Worm (Caenorhabditis elegans) whole organism, L3 larva: Measurements from ENCODE around the gene ZK54.3.

Experiments used
- R02D3.7 ChIP-seq: fragments of 150-350 bp; optimal IDR thresholded peaks from 2 replicates; lab custom pipeline; 2014; ENCODE audit warnings: missing biosample characterization, missing genetic modification characterization
- aly-2 ChIP-seq: fragments of 150-350 bp; optimal IDR thresholded peaks from 2 replicates; lab custom pipeline; 2014; ENCODE audit warnings: missing biosample characterization, missing genetic modification characterization
- ama-1 ChIP-seq: fragments of 150-350 bp; optimal IDR thresholded peaks from 2 replicates; lab custom pipeline; 2018
- ceh-16 ChIP-seq: sonication (generic microtip); optimal IDR thresholded peaks from 2 replicates; lab custom pipeline; 2017; ENCODE audit warnings: missing biosample characterization, missing genetic modification characterization
- ceh-28 ChIP-seq: fragments of 150-350 bp; optimal IDR thresholded peaks from 2 replicates; lab custom pipeline; 2014; ENCODE audit warnings: missing biosample characterization, missing genetic modification reagents, missing genetic modification characterization
- ceh-82 ChIP-seq: fragments of 150-350 bp; optimal IDR thresholded peaks from 2 replicates; lab custom pipeline; 2014; ENCODE audit warnings: missing biosample characterization, missing genetic modification characterization
- daf-12 ChIP-seq: fragments of 150-350 bp; optimal IDR thresholded peaks from 2 replicates; lab custom pipeline; 2014; ENCODE audit warnings: missing biosample characterization, missing genetic modification reagents, missing genetic modification characterization
- egl-27 ChIP-seq: sonication (generic microtip); optimal IDR thresholded peaks from 4 replicates; lab custom pipeline; 2017; ENCODE audit warnings: missing biosample characterization, missing genetic modification reagents, missing genetic modification characterization
- egl-5 ChIP-seq: fragments of 150-350 bp; optimal IDR thresholded peaks from 2 replicates; lab custom pipeline; 2017; ENCODE audit warnings: missing biosample characterization, missing genetic modification reagents, missing genetic modification characterization, inconsistent platforms
- elt-1 ChIP-seq: fragments of 150-350 bp; optimal IDR thresholded peaks from 2 replicates; lab custom pipeline; 2014; ENCODE audit warnings: missing biosample characterization, missing genetic modification characterization
- elt-2 ChIP-seq: sonication (generic microtip); optimal IDR thresholded peaks from 2 replicates; lab custom pipeline; 2016; ENCODE audit warnings: missing genetic modification reagents, mild to moderate bottlenecking, missing genetic modification characterization, missing compliant biosample characterization
- elt-3 ChIP-seq, 3 experiments: fragments of 150-350 bp in 1 of 3; sonication (generic microtip) in 2 of 3; optimal IDR thresholded peaks; 2 replicates in 2 of 3; 4 replicates in 1 of 3; lab custom pipeline; 2014 to 2017; ENCODE audit warnings: missing biosample characterization in 3 of 3, missing genetic modification characterization in 3 of 3
- eor-1 ChIP-seq, 2 experiments: fragments of 150-350 bp; optimal IDR thresholded peaks; 2 replicates each; lab custom pipeline; 2014 to 2018; ENCODE audit warnings: missing biosample characterization in 2 of 2, missing genetic modification characterization in 2 of 2
- fkh-10 ChIP-seq: sonication (generic microtip); optimal IDR thresholded peaks from 2 replicates; lab custom pipeline; 2017; ENCODE audit warnings: missing biosample characterization, missing genetic modification reagents, missing genetic modification characterization
- fkh-2 ChIP-seq: fragments of 150-350 bp; optimal IDR thresholded peaks from 2 replicates; lab custom pipeline; 2014; ENCODE audit warnings: missing biosample characterization, missing genetic modification reagents, missing genetic modification characterization
- fos-1 ChIP-seq: fragments of 150-350 bp; optimal IDR thresholded peaks from 2 replicates; lab custom pipeline; 2014; ENCODE audit warnings: missing biosample characterization, missing genetic modification characterization
- hmg-11 ChIP-seq: sonication (generic microtip); optimal IDR thresholded peaks from 2 replicates; lab custom pipeline; 2016; ENCODE audit warnings: missing genetic modification characterization, missing compliant biosample characterization
- jun-1 ChIP-seq: fragments of 150-350 bp; optimal IDR thresholded peaks from 2 replicates; lab custom pipeline; 2014; ENCODE audit warnings: missing biosample characterization, missing genetic modification reagents, missing genetic modification characterization
- lin-15B ChIP-seq: fragments of 150-350 bp; optimal IDR thresholded peaks from 2 replicates; lab custom pipeline; 2014; ENCODE audit warnings: missing biosample characterization, missing genetic modification characterization
- lin-39 ChIP-seq: fragments of 150-350 bp; optimal IDR thresholded peaks from 2 replicates; lab custom pipeline; 2018; ENCODE audit warnings: missing biosample characterization, missing genetic modification reagents, missing genetic modification characterization
- lsy-12 ChIP-seq: sonication (generic microtip); optimal IDR thresholded peaks from 2 replicates; lab custom pipeline; 2016; ENCODE audit warnings: mild to moderate bottlenecking, missing genetic modification characterization, missing compliant biosample characterization
- mdl-1 ChIP-seq: fragments of 150-350 bp; optimal IDR thresholded peaks from 2 replicates; lab custom pipeline; 2014; ENCODE audit warnings: missing biosample characterization, missing genetic modification characterization
- mml-1 ChIP-seq: fragments of 150-350 bp; sonication (generic microtip); optimal IDR thresholded peaks from 3 replicates; lab custom pipeline; 2014; ENCODE audit warnings: missing biosample characterization, missing genetic modification characterization
- nfya-1 ChIP-seq: sonication (generic microtip); optimal IDR thresholded peaks from 2 replicates; lab custom pipeline; 2017; ENCODE audit warnings: missing genetic modification characterization, mild to moderate bottlenecking, missing compliant biosample characterization, antibody characterized with exemption, moderate library complexity; ENCODE audit not compliant: insufficient read depth
- nhr-11 ChIP-seq: fragments of 150-350 bp; optimal IDR thresholded peaks from 2 replicates; lab custom pipeline; 2014; ENCODE audit warnings: missing biosample characterization, missing genetic modification characterization
- nhr-12 ChIP-seq: fragments of 150-350 bp; optimal IDR thresholded peaks from 2 replicates; lab custom pipeline; 2014; ENCODE audit warnings: missing biosample characterization, missing genetic modification characterization
- nhr-23 ChIP-seq: fragments of 150-350 bp; optimal IDR thresholded peaks from 2 replicates; lab custom pipeline; 2014; ENCODE audit warnings: missing biosample characterization, missing genetic modification reagents, missing genetic modification characterization
- nhr-237 ChIP-seq: fragments of 150-350 bp; optimal IDR thresholded peaks from 2 replicates; lab custom pipeline; 2014; ENCODE audit warnings: missing biosample characterization, missing genetic modification characterization
- nhr-25 ChIP-seq: sonication (generic microtip); optimal IDR thresholded peaks from 2 replicates; lab custom pipeline; 2017; ENCODE audit warnings: missing biosample characterization, missing genetic modification characterization
- nhr-28 ChIP-seq: fragments of 150-350 bp; optimal IDR thresholded peaks from 2 replicates; lab custom pipeline; 2014; ENCODE audit warnings: missing biosample characterization, missing genetic modification characterization
- nhr-43 ChIP-seq: sonication (generic microtip); optimal IDR thresholded peaks from 2 replicates; lab custom pipeline; 2016; ENCODE audit warnings: mild to moderate bottlenecking, missing genetic modification characterization, missing compliant biosample characterization; ENCODE audit not compliant: poor library complexity, severe bottlenecking
- nhr-67 ChIP-seq: fragments of 150-350 bp; optimal IDR thresholded peaks from 2 replicates; lab custom pipeline; 2014; ENCODE audit warnings: missing biosample characterization, missing genetic modification characterization
- nhr-76 ChIP-seq: fragments of 150-350 bp; sonication (generic microtip); optimal IDR thresholded peaks from 5 replicates; lab custom pipeline; 2014; ENCODE audit warnings: missing biosample characterization, missing genetic modification characterization
- nhr-77 ChIP-seq: fragments of 150-350 bp; optimal IDR thresholded peaks from 2 replicates; lab custom pipeline; 2014; ENCODE audit warnings: missing biosample characterization, missing genetic modification characterization
- pha-4 ChIP-seq: fragments of 150-350 bp; optimal IDR thresholded peaks from 2 replicates; lab custom pipeline; 2014; ENCODE audit warnings: missing biosample characterization, missing genetic modification reagents, missing genetic modification characterization
- pqm-1 ChIP-seq: fragments of 150-350 bp; optimal IDR thresholded peaks from 2 replicates; lab custom pipeline; 2017; ENCODE audit warnings: missing biosample characterization, missing genetic modification characterization, inconsistent platforms
- sea-2 ChIP-seq: fragments of 150-350 bp; sonication (generic microtip); optimal IDR thresholded peaks from 4 replicates; lab custom pipeline; 2014; ENCODE audit warnings: missing biosample characterization, missing genetic modification reagents, missing genetic modification characterization
- skn-1 ChIP-seq: fragments of 150-350 bp; optimal IDR thresholded peaks from 2 replicates; lab custom pipeline; 2014; ENCODE audit warnings: missing biosample characterization, missing genetic modification characterization
- snpc-4 ChIP-seq: fragments of 150-350 bp; optimal IDR thresholded peaks from 2 replicates; lab custom pipeline; 2014; ENCODE audit warnings: missing biosample characterization, missing genetic modification characterization
- tbx-2 ChIP-seq: sonication (generic microtip); optimal IDR thresholded peaks from 2 replicates; lab custom pipeline; 2016; ENCODE audit warnings: mild to moderate bottlenecking, missing genetic modification characterization, missing compliant biosample characterization
- unc-39 ChIP-seq: sonication (generic microtip); optimal IDR thresholded peaks from 4 replicates; lab custom pipeline; 2017; ENCODE audit warnings: missing biosample characterization, missing genetic modification characterization
- unc-62 ChIP-seq: fragments of 150-350 bp; sonication (generic microtip); optimal IDR thresholded peaks from 4 replicates; lab custom pipeline; 2014; ENCODE audit warnings: missing biosample characterization, missing genetic modification reagents, missing genetic modification characterization
- zag-1 ChIP-seq: fragments of 150-350 bp; optimal IDR thresholded peaks from 2 replicates; lab custom pipeline; 2014; ENCODE audit warnings: missing biosample characterization, missing genetic modification characterization
- ztf-11 ChIP-seq: fragments of 150-350 bp; optimal IDR thresholded peaks from 2 replicates; lab custom pipeline; 2014; ENCODE audit warnings: missing biosample characterization, missing genetic modification characterization
- ztf-4 ChIP-seq: fragments of 150-350 bp; optimal IDR thresholded peaks from 2 replicates; lab custom pipeline; 2014; ENCODE audit warnings: missing biosample characterization, missing genetic modification characterization

The ZK54.3 gene

ce11 chrX:17486735-17487134, 19.9 kb upstream of the ZK54.3 start, which contains the start of gene npr-24:
Gene npr-24 (minus strand): TSS chrX:17486835.
- TF ChIP-seq fos-1 (tag; lab: Kevin White, UChicago) (no peak), aly-2 (tag; lab: Kevin White, UChicago) (no peak), ztf-4 (tag; lab: Kevin White, UChicago) (no peak), R02D3.7 (tag; lab: Kevin White, UChicago) (no peak), nhr-76 (tag; lab: Kevin White, UChicago) (no peak), fkh-2 (no peak), nfya-1 (tag; lab: Kevin White, UChicago) (no peak), pqm-1 (tag; lab: Kevin White, UChicago) (no peak)

- TF ChIP-seq ama-1 (peak; percentile 23), pqm-1 (tag; lab: Kevin White, UChicago) (peak; percentile 28), nhr-43 (tag; lab: Kevin White, UChicago) (no peak)
Observed at ce11 chrX:17481892-17482515, 15.2 kb upstream of the ZK54.3 start.

DNA sequence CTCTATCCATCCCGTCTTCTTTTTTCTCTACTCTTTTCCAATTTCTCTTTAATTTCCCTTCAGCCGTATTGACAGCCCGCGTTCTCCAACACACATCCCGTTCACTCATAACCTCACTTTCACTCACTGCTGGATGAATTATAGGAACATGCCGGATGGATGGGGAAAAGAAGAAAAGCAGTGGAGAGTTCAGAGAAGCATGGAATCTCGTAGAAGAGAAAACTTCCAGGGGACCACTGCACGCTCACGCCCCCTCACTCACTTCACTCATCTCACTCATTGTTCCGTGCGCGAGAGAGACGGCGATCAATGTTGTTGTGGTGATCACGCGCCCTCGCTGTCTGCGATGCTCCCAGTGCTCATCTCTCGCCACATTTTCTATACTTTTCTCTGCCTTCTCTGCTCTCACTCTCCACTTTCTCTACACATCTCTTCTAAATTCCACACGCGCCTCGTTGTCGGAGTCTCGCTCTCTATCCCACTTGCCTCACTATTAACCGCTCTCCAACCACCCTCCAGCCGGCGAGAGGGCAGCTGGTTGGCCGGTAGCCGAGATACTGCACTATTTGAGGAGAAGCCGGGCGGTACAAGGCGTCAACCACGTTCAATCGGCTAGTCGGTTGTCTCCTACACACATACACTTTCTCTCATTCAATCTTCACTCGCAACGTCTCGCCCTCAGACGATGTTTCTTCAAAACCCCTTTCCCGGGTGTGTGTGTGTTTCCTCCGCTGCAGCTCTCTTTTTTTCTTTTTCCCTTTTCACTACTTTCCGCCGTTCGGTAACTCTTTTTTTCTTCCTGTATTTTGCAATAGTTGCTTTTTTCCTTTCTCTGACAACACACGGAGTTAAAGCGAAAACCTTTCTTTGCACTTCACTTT, 13.1 kb upstream of the ZK54.3 start:
- TF ChIP-seq nhr-76 (tag; lab: Kevin White, UChicago), result no peak
- peak; percentile 81 for TF ChIP-seq nfya-1 (tag; lab: Kevin White, UChicago)
- TF ChIP-seq lin-15B (tag; lab: Kevin White, UChicago), result peak; percentile 19
- no peak for TF ChIP-seq fkh-2
- peak; percentile 80 for TF ChIP-seq egl-5 (tag; lab: Kevin White, UChicago)
- no peak for TF ChIP-seq nhr-237 (tag; lab: Kevin White, UChicago)
- peak; percentile 84 for TF ChIP-seq elt-2 (tag; lab: Kevin White, UChicago)
- TF ChIP-seq jun-1, result peak; percentile 87
- no peak for TF ChIP-seq daf-12
- peak; percentile 77 for TF ChIP-seq ama-1
- TF ChIP-seq nhr-23, result peak; percentile 66
- TF ChIP-seq nhr-28, result no peak
- no peak for TF ChIP-seq eor-1 (tag; optimal IDR thresholded peaks at IDR 0.05; lab: Kevin White, UChicago)
- TF ChIP-seq R02D3.7 (tag; lab: Kevin White, UChicago), result peak; percentile 27
- peak in 1 of 3 experiments; percentile 51 for TF ChIP-seq elt-3 (tag; optimal IDR thresholded peaks at IDR 0.05; lab: Kevin White, UChicago)
- peak; percentile 85 for TF ChIP-seq tbx-2
- TF ChIP-seq nhr-25 (tag; lab: Kevin White, UChicago), result peak; percentile 79
- peak; percentile 89 for TF ChIP-seq unc-62
- TF ChIP-seq ceh-28 (tag; lab: Kevin White, UChicago), result peak; percentile 89
- TF ChIP-seq mdl-1, result peak; percentile 90
- TF ChIP-seq ztf-4 (tag; lab: Kevin White, UChicago), result peak; percentile 62
- TF ChIP-seq nhr-12 (tag; lab: Kevin White, UChicago), result no peak
- no peak for TF ChIP-seq fos-1 (tag; lab: Kevin White, UChicago)
- peak; percentile 68 for TF ChIP-seq nhr-43 (tag; lab: Kevin White, UChicago)
- TF ChIP-seq skn-1 (tag; lab: Kevin White, UChicago), result peak; percentile 59
- no peak for TF ChIP-seq elt-1 (tag; lab: Kevin White, UChicago)
- TF ChIP-seq snpc-4 (tag; lab: Kevin White, UChicago), result peak; percentile 62
- TF ChIP-seq nhr-11, result peak; percentile 44
- TF ChIP-seq pqm-1 (tag; lab: Kevin White, UChicago), result peak; percentile 39
- peak; percentile 13 for TF ChIP-seq aly-2 (tag; lab: Kevin White, UChicago)
- TF ChIP-seq nhr-67 (tag; lab: Kevin White, UChicago), result no peak
- TF ChIP-seq fkh-10 (GFP tag; lab: Kevin White, UChicago), result peak; percentile 86
- TF ChIP-seq ztf-11 (tag; lab: Kevin White, UChicago), result no peak
- no peak for TF ChIP-seq nhr-77 (tag; lab: Kevin White, UChicago)
- TF ChIP-seq zag-1 (tag; lab: Kevin White, UChicago), result peak; percentile 78
- no peak for TF ChIP-seq mml-1 (tag; lab: Kevin White, UChicago)
- no peak for TF ChIP-seq ceh-16
- TF ChIP-seq lin-39 (tag; lab: Kevin White, UChicago), result peak; percentile 83
- peak; percentile 82 for TF ChIP-seq egl-27 (tag; lab: Kevin White, UChicago)
- no peak for TF ChIP-seq ceh-82 (tag; lab: Kevin White, UChicago)
- TF ChIP-seq hmg-11 (tag; lab: Kevin White, UChicago), result peak; percentile 93
- TF ChIP-seq lsy-12 (tag; lab: Kevin White, UChicago), result peak; percentile 68
- TF ChIP-seq unc-39 (tag; lab: Kevin White, UChicago), result no peak
- TF ChIP-seq sea-2 (GFP tag; lab: Kevin White, UChicago), result no peak
- peak; percentile 84 for TF ChIP-seq pha-4 (tag; lab: Kevin White, UChicago)
